Worm (Caenorhabditis elegans) whole organism, L1 larva: ENCODE results near the gene W06B4.1.

Experiments used
- elt-2 ChIP-seq: sonication (generic microtip); optimal IDR thresholded peaks from 2 replicates; lab custom pipeline; 2016; ENCODE audit warnings: missing genetic modification characterization, mild to moderate bottlenecking, inconsistent platforms, missing compliant biosample characterization, missing genetic modification reagents
- jun-1 ChIP-seq: fragments of 150-350 bp; optimal IDR thresholded peaks from 2 replicates; lab custom pipeline; 2014; ENCODE audit warnings: missing biosample characterization, missing genetic modification reagents, missing genetic modification characterization
- lin-15B ChIP-seq: fragments of 150-350 bp; sonication (generic microtip); optimal IDR thresholded peaks from 3 replicates; lab custom pipeline; 2014; ENCODE audit warnings: missing biosample characterization, missing genetic modification characterization
- pqm-1 ChIP-seq: sonication (generic microtip); optimal IDR thresholded peaks from 3 replicates; lab custom pipeline; 2017; ENCODE audit warnings: missing biosample characterization, missing genetic modification characterization
- skn-1 ChIP-seq: fragments of 150-350 bp; optimal IDR thresholded peaks from 2 replicates; lab custom pipeline; 2014; ENCODE audit warnings: missing biosample characterization, missing genetic modification characterization
- snpc-4 ChIP-seq: fragments of 150-350 bp; optimal IDR thresholded peaks from 2 replicates; lab custom pipeline; 2014; ENCODE audit warnings: missing biosample characterization, missing genetic modification characterization
- unc-62 ChIP-seq: fragments of 150-350 bp; optimal IDR thresholded peaks from 2 replicates; lab custom pipeline; 2014; ENCODE audit warnings: missing biosample characterization, missing genetic modification reagents, missing genetic modification characterization

- TF ChIP-seq jun-1 (no peak), pqm-1 (tag; lab: Kevin White, UChicago) (no peak), skn-1 (tag; lab: Kevin White, UChicago) (no peak), snpc-4 (tag; lab: Kevin White, UChicago) (no peak), lin-15B (tag; lab: Kevin White, UChicago) (no peak), elt-2 (tag; lab: Kevin White, UChicago) (no peak), unc-62 (GFP tag; lab: Kevin White, UChicago) (no peak)
These were observed 30.1 kb upstream of the W06B4.1 start for ce11 chrII:4441278-4441677.
